Worm (Caenorhabditis elegans): Measurements from ENCODE around the gene F29B9.8.

F29B9.8 gene

DNA sequence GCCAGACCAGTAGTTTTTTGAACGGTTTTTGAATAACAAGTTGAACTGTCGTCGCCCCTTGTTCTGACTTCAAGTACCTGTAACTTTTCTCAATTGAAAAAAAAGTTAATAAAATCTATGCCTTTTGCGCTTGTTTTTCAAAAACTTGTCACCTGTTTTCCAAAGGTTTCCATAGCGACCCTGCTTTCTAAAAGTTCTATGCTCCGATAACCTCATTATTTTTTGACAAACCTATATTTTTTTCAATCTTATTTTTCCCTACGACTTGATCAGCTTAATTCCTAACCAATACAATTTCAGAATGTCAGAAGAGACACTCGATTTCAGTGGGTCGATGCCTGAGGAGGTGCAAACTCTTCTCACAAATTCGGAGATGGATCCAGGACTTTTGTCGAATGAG, at the start of gene F29B9.8:
F29B9.8 (plus strand) TSS at position 301 of the 400 bp plus-strand sequence.
- TF ChIP-seq egl-5 (tag; optimal IDR thresholded peaks at IDR 0.05) (no peak), daf-12 (tag; optimal IDR thresholded peaks at IDR 0.05) (no peak), nhr-237 (tag; optimal IDR thresholded peaks at IDR 0.05) (no peak), lin-15B (tag; optimal IDR thresholded peaks at IDR 0.05) (no peak), elt-1 (tag; optimal IDR thresholded peaks at IDR 0.05) (no peak), unc-39 (tag; optimal IDR thresholded peaks at IDR 0.05) (no peak), tbx-2 (tag; optimal IDR thresholded peaks at IDR 0.05) (no peak), fkh-10 (GFP tag; optimal IDR thresholded peaks at IDR 0.05) (no peak)

ce11 chrIV:4599352-4600004, 48.0 kb upstream of the F29B9.8 start, which contains the start of gene F19C7.2:
Gene F19C7.2, plus strand, starts transcription at chrIV:4599954.
- peak; percentile 67 for TF ChIP-seq elt-2 (tag; optimal IDR thresholded peaks at IDR 0.05)
- TF ChIP-seq pqm-1 (tag; optimal IDR thresholded peaks at IDR 0.05), result peak; percentile 66
- TF ChIP-seq ztf-11 (tag; optimal IDR thresholded peaks at IDR 0.05), result no peak
- no peak for TF ChIP-seq lsy-12 (tag; optimal IDR thresholded peaks at IDR 0.05)

- no peak for TF ChIP-seq ceh-16 (tag; optimal IDR thresholded peaks at IDR 0.05)
- TF ChIP-seq snpc-4 (tag; optimal IDR thresholded peaks at IDR 0.05), result no peak
- TF ChIP-seq nhr-43 (tag; optimal IDR thresholded peaks at IDR 0.05; ENCODE audit: poor library complexity, severe bottlenecking), result no peak
- TF ChIP-seq ZK546.5 (tag; optimal IDR thresholded peaks at IDR 0.05), result no peak
- TF ChIP-seq egl-27 (tag; optimal IDR thresholded peaks at IDR 0.05), result no peak
- no peak for TF ChIP-seq mml-1 (tag; optimal IDR thresholded peaks at IDR 0.05)
- TF ChIP-seq nhr-12 (tag; optimal IDR thresholded peaks at IDR 0.05), result no peak
- TF ChIP-seq nhr-23 (tag; optimal IDR thresholded peaks at IDR 0.05), result no peak
- TF ChIP-seq nhr-237 (tag; optimal IDR thresholded peaks at IDR 0.05), result no peak
- TF ChIP-seq pqm-1 (tag; optimal IDR thresholded peaks at IDR 0.05), result no peak
- TF ChIP-seq sea-2 (GFP tag; optimal IDR thresholded peaks at IDR 0.05), result no peak
- TF ChIP-seq mdl-1 (tag; optimal IDR thresholded peaks at IDR 0.05), result no peak
- no peak for TF ChIP-seq egl-5 (tag; optimal IDR thresholded peaks at IDR 0.05)
- no peak for TF ChIP-seq eor-1 (tag; optimal IDR thresholded peaks at IDR 0.05)
Measured at ce11 chrIV:4602565-4602964, 44.9 kb upstream of the F29B9.8 start, which contains the start of gene F19C7.4. Gene F19C7.4, plus strand, starts transcription at chrIV:4602865.

DNA sequence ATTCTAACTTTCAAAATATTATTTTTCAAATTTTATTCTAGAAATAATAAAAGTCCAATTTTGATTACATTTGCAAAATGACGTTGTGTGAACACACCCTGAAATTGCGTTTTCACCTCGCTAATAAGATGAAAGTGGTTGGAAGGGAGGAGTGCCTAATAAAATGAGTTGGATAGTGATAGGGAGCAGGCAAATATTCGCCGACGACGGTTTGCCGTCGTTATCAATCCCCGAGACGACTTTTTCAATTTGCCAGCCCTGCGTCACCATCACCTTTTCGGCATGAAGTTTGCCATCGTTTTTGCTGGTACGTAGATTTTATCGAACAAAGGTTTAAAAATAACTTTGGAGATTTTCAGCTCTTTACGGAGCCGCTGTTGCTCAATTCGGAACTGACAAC, 41.9 kb upstream of the F29B9.8 start, which contains the start of gene nspg-10:
nspg-10 (plus strand) TSS at position 179 of the 400 bp plus-strand sequence.
- TF ChIP-seq snpc-4 (tag; optimal IDR thresholded peaks at IDR 0.05), result no peak
- TF ChIP-seq egl-27 (tag; optimal IDR thresholded peaks at IDR 0.05), result no peak
- no peak for TF ChIP-seq nfya-1 (tag; optimal IDR thresholded peaks at IDR 0.05; ENCODE audit: insufficient read depth)
- no peak for TF ChIP-seq mml-1 (tag; optimal IDR thresholded peaks at IDR 0.05)
- TF ChIP-seq ceh-28 (tag; optimal IDR thresholded peaks at IDR 0.05), result no peak
- TF ChIP-seq unc-62 (GFP tag; optimal IDR thresholded peaks at IDR 0.05), result no peak
- no peak for TF ChIP-seq tbx-2 (tag; optimal IDR thresholded peaks at IDR 0.05)
- TF ChIP-seq jun-1 (tag; optimal IDR thresholded peaks at IDR 0.05), result no peak
- TF ChIP-seq fos-1 (tag; optimal IDR thresholded peaks at IDR 0.05), result no peak
- no peak for TF ChIP-seq pha-4 (tag; optimal IDR thresholded peaks at IDR 0.05)
- TF ChIP-seq pqm-1 (tag; optimal IDR thresholded peaks at IDR 0.05), result peak; percentile 42
- TF ChIP-seq elt-2 (tag; optimal IDR thresholded peaks at IDR 0.05), result peak; percentile 73
- TF ChIP-seq ZK546.5 (tag; optimal IDR thresholded peaks at IDR 0.05), result no peak
- TF ChIP-seq hmg-11 (tag; optimal IDR thresholded peaks at IDR 0.05), result no peak
- no peak for TF ChIP-seq daf-12 (tag; optimal IDR thresholded peaks at IDR 0.05)
- no peak for TF ChIP-seq nhr-23 (tag; optimal IDR thresholded peaks at IDR 0.05)

- TF ChIP-seq hmg-11 (tag; optimal IDR thresholded peaks at IDR 0.05), result no peak
- TF ChIP-seq fkh-2 (tag; optimal IDR thresholded peaks at IDR 0.05), result no peak
- no peak for TF ChIP-seq nhr-67 (tag; optimal IDR thresholded peaks at IDR 0.05)
- no peak for TF ChIP-seq nhr-23 (tag; optimal IDR thresholded peaks at IDR 0.05)
Measured at ce11 chrIV:4608661-4609060, 38.8 kb upstream of the F29B9.8 start.
